Fruit fly (Drosophila melanogaster) whole organism, larva: ENCODE results near the gene gfzf.

ENCODE experiments used
- noc ChIP-seq: fragments of 200-800 bp; sonication (Bioruptor generic); optimal IDR thresholded peaks from 3 replicates; lab custom pipeline; 2019; ENCODE audit warnings: missing biosample characterization, mild to moderate bottlenecking, missing genetic modification characterization, moderate library complexity

Gene gfzf

dm6 chr3R:7123073-7123572, 27.6 kb downstream of the gfzf start:
- TF ChIP-seq noc (tag; lab: Kevin White, UChicago): no peak

dm6 chr3R:7122172-7123072, 28.3 kb downstream of the gfzf start:
- TF ChIP-seq noc (tag; lab: Kevin White, UChicago): no peak

dm6 chr3R:7117590-7117989, 33.2 kb downstream of the gfzf start, which contains the start of gene Mlp84B:
TSS of gene Mlp84B (minus strand) at chr3R:7117732.
- TF ChIP-seq noc (tag; lab: Kevin White, UChicago): no peak

- TF ChIP-seq noc (tag; lab: Kevin White, UChicago): no peak
These were observed 34.3 kb downstream of the gfzf start for dm6 chr3R:7116511-7116910.

- no peak for TF ChIP-seq noc (tag; lab: Kevin White, UChicago)
These were observed 37.8 kb downstream of the gfzf start for dm6 chr3R:7112977-7113376.

dm6 chr3R:7111206-7111858, 39.4 kb downstream of the gfzf start:
- no peak for TF ChIP-seq noc (tag; lab: Kevin White, UChicago)

- no peak for TF ChIP-seq noc (tag; lab: Kevin White, UChicago)
These were observed 40.9 kb downstream of the gfzf start for dm6 chr3R:7109760-7110303.

dm6 chr3R:7108589-7109312, 42.0 kb downstream of the gfzf start:
- peak; percentile 5 for TF ChIP-seq noc (tag; lab: Kevin White, UChicago)

dm6 chr3R:7107713-7108588, 42.8 kb downstream of the gfzf start:
- peak; percentile 58 for TF ChIP-seq noc (tag; lab: Kevin White, UChicago)

- TF ChIP-seq noc (tag; lab: Kevin White, UChicago): no peak
These were observed 45.1 kb downstream of the gfzf start for dm6 chr3R:7105503-7106164.

- no peak for TF ChIP-seq noc (tag; lab: Kevin White, UChicago)
These were observed 46.5 kb downstream of the gfzf start for dm6 chr3R:7104308-7104707.

- no peak for TF ChIP-seq noc (tag; lab: Kevin White, UChicago)
These were observed 47.6 kb downstream of the gfzf start for dm6 chr3R:7102853-7103833.
